Fruit fly (Drosophila melanogaster) whole organism, pupa: Measurements from ENCODE around the gene stas.
A peak's percentile ranks its signal among the peaks of the same experiment; 100 is the strongest.

Experiments
- CG15710 ChIP-seq: fragments of 200-800 bp; sonication (Bioruptor generic); optimal IDR thresholded peaks from 2 replicates; lab custom pipeline; 2018; ENCODE audit warnings: missing biosample characterization, mild to moderate bottlenecking, missing genetic modification characterization, moderate library complexity
- D1 ChIP-seq: fragments of 200-800 bp; sonication (Bioruptor generic); optimal IDR thresholded peaks from 2 replicates; lab custom pipeline; 2018; ENCODE audit warnings: missing biosample characterization, mild to moderate bottlenecking, missing genetic modification characterization, moderate library complexity
- Snoo ChIP-seq: fragments of 200-800 bp; sonication (Bioruptor generic); optimal IDR thresholded peaks from 3 replicates; lab custom pipeline; 2017; ENCODE audit warnings: missing biosample characterization, mild to moderate bottlenecking, missing genetic modification characterization, inconsistent platforms

DNA sequence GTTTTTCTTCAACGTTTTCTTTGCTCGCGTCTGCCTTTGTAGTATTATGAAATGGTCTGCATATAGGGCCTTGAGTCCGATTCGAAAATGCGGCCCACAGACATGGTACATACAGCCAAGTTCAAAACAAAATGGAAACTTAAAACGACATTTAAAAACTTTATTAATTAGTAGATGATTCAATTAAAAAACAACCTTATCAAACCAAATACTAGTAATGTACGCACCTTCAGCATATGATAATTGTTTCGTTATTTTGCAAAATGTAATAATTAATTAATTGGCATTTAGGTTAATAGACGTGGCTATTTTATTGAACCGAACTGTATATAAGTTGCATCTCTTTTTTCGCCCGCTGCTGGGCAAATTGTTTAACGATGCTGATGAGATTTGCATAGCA is 33.0 kb downstream of the stas start:
- TF ChIP-seq Snoo (tag; lab: Kevin White, UChicago) (no peak), D1 (tag; lab: Kevin White, UChicago) (no peak), CG15710 (peak; percentile 19)
